Fruit fly (Drosophila melanogaster) whole organism, embryonic: Measurements from ENCODE around the gene TotM.
A peak's percentile ranks its signal among the peaks of the same experiment; 100 is the strongest.

Experiments used
- Asciz ChIP-seq: fragments of 200-800 bp; sonication (Bioruptor generic); optimal IDR thresholded peaks from 2 replicates; lab custom pipeline; 2017; ENCODE audit warnings: missing biosample characterization, mild to moderate bottlenecking, missing genetic modification characterization, missing genetic modification reagents
- CG10209 ChIP-seq: fragments of 200-800 bp; sonication (Bioruptor generic); optimal IDR thresholded peaks from 3 replicates; lab custom pipeline; 2017; ENCODE audit warnings: missing biosample characterization, mild to moderate bottlenecking, missing genetic modification characterization, missing genetic modification reagents
- CG10654 ChIP-seq: fragments of 200-800 bp; sonication (Bioruptor generic); optimal IDR thresholded peaks from 2 replicates; lab custom pipeline; 2016; ENCODE audit warnings: missing biosample characterization, missing genetic modification characterization
- CG11085 ChIP-seq: fragments of 200-800 bp; sonication (Bioruptor generic); IDR thresholded peaks from 2 replicates; pipeline ENCODE4 v1.3.6; 2022; ENCODE audit warnings: missing biosample characterization, missing genetic modification characterization
- CG12391 ChIP-seq: fragments of 200-800 bp; sonication (Bioruptor generic); optimal IDR thresholded peaks from 3 replicates; lab custom pipeline; 2018; ENCODE audit warnings: missing biosample characterization, mild to moderate bottlenecking, missing genetic modification characterization, moderate library complexity
- CG1647 ChIP-seq: fragments of 200-800 bp; sonication (Bioruptor generic); optimal IDR thresholded peaks from 3 replicates; lab custom pipeline; 2016; ENCODE audit warnings: missing biosample characterization, missing genetic modification characterization
- CG16863 ChIP-seq: fragments of 200-800 bp; sonication (Bioruptor generic); optimal IDR thresholded peaks from 3 replicates; lab custom pipeline; 2016; ENCODE audit warnings: missing biosample characterization, missing genetic modification characterization
- CG1832 ChIP-seq: fragments of 200-800 bp; sonication (Bioruptor generic); optimal IDR thresholded peaks from 2 replicates; lab custom pipeline; 2017; ENCODE audit warnings: missing biosample characterization, mild to moderate bottlenecking, missing genetic modification characterization, inconsistent platforms
- CG18599 ChIP-seq: fragments of 200-800 bp; sonication (Bioruptor generic); optimal IDR thresholded peaks from 3 replicates; lab custom pipeline; 2017; ENCODE audit warnings: missing biosample characterization, missing genetic modification characterization, mild to moderate bottlenecking, moderate library complexity, missing genetic modification reagents
- CG30020 ChIP-seq: fragments of 200-800 bp; optimal IDR thresholded peaks from 2 replicates; lab custom pipeline; 2019; ENCODE audit warnings: missing biosample characterization, mild to moderate bottlenecking, missing genetic modification characterization, moderate library complexity
- CG31388 ChIP-seq: fragments of 200-800 bp; sonication (Bioruptor generic); optimal IDR thresholded peaks from 2 replicates; lab custom pipeline; 2016; ENCODE audit warnings: missing biosample characterization, missing genetic modification characterization
- CG3407 ChIP-seq: fragments of 200-800 bp; sonication (Bioruptor generic); optimal IDR thresholded peaks from 2 replicates; lab custom pipeline; 2018; ENCODE audit warnings: missing biosample characterization, mild to moderate bottlenecking, missing genetic modification characterization
- CG4617 ChIP-seq: fragments of 200-800 bp; sonication (Bioruptor generic); optimal IDR thresholded peaks from 3 replicates; lab custom pipeline; 2016; ENCODE audit warnings: missing biosample characterization, missing genetic modification characterization, borderline replicate concordance
- CG5180 ChIP-seq: fragments of 200-800 bp; sonication (Bioruptor generic); optimal IDR thresholded peaks from 3 replicates; lab custom pipeline; 2017; ENCODE audit warnings: missing biosample characterization, missing genetic modification characterization, mild to moderate bottlenecking, moderate library complexity, missing genetic modification reagents
- CG9797 ChIP-seq: fragments of 200-800 bp; sonication (Bioruptor generic); optimal IDR thresholded peaks from 3 replicates; lab custom pipeline; 2018; ENCODE audit warnings: missing biosample characterization, mild to moderate bottlenecking, missing genetic modification characterization
- D ChIP-seq, 2 experiments: fragments of 200-800 bp in 1 of 2; fragments of >200 bp in 1 of 2; sonication (Bioruptor generic) in 1 of 2; optimal IDR thresholded peaks; 2 replicates in 1 of 2; 3 replicates in 1 of 2; lab custom pipeline; 2017; ENCODE audit warnings: mild to moderate bottlenecking in 1 of 2, missing biosample characterization in 1 of 2, missing genetic modification characterization in 1 of 2, missing genetic modification reagents in 1 of 2
- Dref ChIP-seq: fragments of 200-800 bp; sonication (Bioruptor generic); IDR thresholded peaks from 2 replicates; pipeline ENCODE4 v1.3.6; 2022; ENCODE audit warnings: missing biosample characterization, missing genetic modification characterization
- E2f2 ChIP-seq: fragments of 200-800 bp; sonication (Bioruptor generic); IDR thresholded peaks from 2 replicates; pipeline ENCODE4 v1.3.6; 2022; ENCODE audit warnings: missing biosample characterization, missing genetic modification characterization
- Lhr ChIP-seq: fragments of 200-800 bp; sonication (Bioruptor generic); optimal IDR thresholded peaks from 3 replicates; lab custom pipeline; 2017; ENCODE audit warnings: mild to moderate bottlenecking, missing biosample characterization, missing genetic modification reagents, missing genetic modification characterization
- Mad ChIP-seq: fragments of 200-800 bp; sonication (Bioruptor generic); optimal IDR thresholded peaks from 2 replicates; lab custom pipeline; 2016; ENCODE audit warnings: missing biosample characterization, missing genetic modification characterization
- Myb ChIP-seq: fragments of 200-800 bp; sonication (Bioruptor generic); optimal IDR thresholded peaks from 2 replicates; lab custom pipeline; 2016; ENCODE audit warnings: missing biosample characterization, missing genetic modification characterization
- Nf-YB ChIP-seq: fragments of 200-800 bp; sonication (Bioruptor generic); optimal IDR thresholded peaks from 3 replicates; lab custom pipeline; 2019; ENCODE audit warnings: missing biosample characterization, mild to moderate bottlenecking, missing genetic modification characterization, moderate library complexity
- Pdp1 ChIP-seq, 2 experiments: fragments of 200-800 bp; sonication (Bioruptor generic); optimal IDR thresholded peaks; 3 replicates each; lab custom pipeline; 2016; ENCODE audit warnings: missing biosample characterization in 2 of 2, missing genetic modification characterization in 2 of 2, mild to moderate bottlenecking in 1 of 2, moderate library complexity in 1 of 2
- Side ChIP-seq: fragments of 200-800 bp; sonication (Bioruptor generic); optimal IDR thresholded peaks from 2 replicates; lab custom pipeline; 2016; ENCODE audit warnings: missing biosample characterization, missing genetic modification characterization
- Trl ChIP-seq, 3 experiments: fragments of >200 bp in 2 of 3; fragments of 200-800 bp in 1 of 3; sonication (Bioruptor generic) in 1 of 3; optimal IDR thresholded peaks; 2 replicates in 1 of 3; 3 replicates in 2 of 3; lab custom pipeline; 2016 to 2017; ENCODE audit warnings: missing biosample characterization in 1 of 3, missing genetic modification characterization in 1 of 3
- bab2 ChIP-seq: fragments of 200-800 bp; sonication (Bioruptor generic); optimal IDR thresholded peaks from 2 replicates; lab custom pipeline; 2016; ENCODE audit warnings: missing biosample characterization, missing genetic modification characterization
- cas ChIP-seq: fragments of 200-800 bp; sonication (Bioruptor generic); IDR thresholded peaks from 2 replicates; pipeline ENCODE4 v1.3.6; 2022; ENCODE audit warnings: missing biosample characterization, missing genetic modification characterization
- da ChIP-seq: fragments of 200-800 bp; sonication (Bioruptor generic); optimal IDR thresholded peaks from 2 replicates; lab custom pipeline; 2016; ENCODE audit warnings: missing biosample characterization, missing genetic modification characterization
- dpn ChIP-seq, 2 experiments: fragments of 200-800 bp; sonication (Bioruptor generic); optimal IDR thresholded peaks; 3 replicates each; lab custom pipeline; 2016; ENCODE audit warnings: missing biosample characterization in 2 of 2, missing genetic modification characterization in 2 of 2
- emc ChIP-seq: fragments of 200-800 bp; sonication (Bioruptor generic); optimal IDR thresholded peaks from 2 replicates; lab custom pipeline; 2016; ENCODE audit warnings: missing biosample characterization, missing genetic modification characterization
- ems ChIP-seq: fragments of 200-800 bp; sonication (Bioruptor generic); optimal IDR thresholded peaks from 3 replicates; lab custom pipeline; 2016; ENCODE audit warnings: missing biosample characterization, missing genetic modification characterization
- gsb-n ChIP-seq: fragments of 200-800 bp; sonication (Bioruptor generic); optimal IDR thresholded peaks from 3 replicates; lab custom pipeline; 2018; ENCODE audit warnings: missing biosample characterization, mild to moderate bottlenecking, missing genetic modification characterization
- lbe ChIP-seq: fragments of 200-800 bp; sonication (Bioruptor generic); optimal IDR thresholded peaks from 2 replicates; lab custom pipeline; 2016; ENCODE audit warnings: missing biosample characterization, mild to moderate bottlenecking, missing genetic modification characterization
- lmd ChIP-seq: fragments of 200-800 bp; sonication (Bioruptor generic); IDR thresholded peaks from 2 replicates; pipeline ENCODE4 v1.3.6; 2022; ENCODE audit warnings: missing biosample characterization, missing genetic modification characterization
- luna ChIP-seq: fragments of 200-800 bp; sonication (Bioruptor generic); optimal IDR thresholded peaks from 2 replicates; lab custom pipeline; 2016; ENCODE audit warnings: missing biosample characterization, missing genetic modification characterization
- pan ChIP-seq, 4 experiments: fragments of >200 bp in 3 of 4; fragments of 200-800 bp in 1 of 4; sonication (Bioruptor generic) in 1 of 4; optimal IDR thresholded peaks in 3 of 4; IDR thresholded peaks in 1 of 4; 2 replicates each; pipeline versions ENCODE4 v1.3.6 to Lab custom; 2017 to 2022; ENCODE audit warnings: missing biosample characterization in 2 of 4, missing genetic modification characterization in 2 of 4, mixed read lengths in 1 of 4
- psq ChIP-seq: fragments of 200-800 bp; sonication (Bioruptor generic); optimal IDR thresholded peaks from 2 replicates; lab custom pipeline; 2017; ENCODE audit warnings: missing biosample characterization, missing genetic modification characterization
- row ChIP-seq: fragments of 200-800 bp; sonication (Bioruptor generic); IDR thresholded peaks from 3 replicates; pipeline ENCODE4 v1.3.6; 2022; ENCODE audit warnings: missing biosample characterization, missing genetic modification characterization
- salm ChIP-seq: fragments of 200-800 bp; sonication (Bioruptor generic); optimal IDR thresholded peaks from 2 replicates; lab custom pipeline; 2018; ENCODE audit warnings: missing biosample characterization, mild to moderate bottlenecking, missing genetic modification characterization
- seq ChIP-seq: fragments of 200-800 bp; sonication (Bioruptor generic); IDR thresholded peaks from 2 replicates; pipeline ENCODE4 v1.3.6; 2022; ENCODE audit warnings: missing biosample characterization, missing genetic modification characterization
- slp2 ChIP-seq: fragments of 200-800 bp; sonication (Bioruptor generic); optimal IDR thresholded peaks from 2 replicates; lab custom pipeline; 2016; ENCODE audit warnings: missing biosample characterization, missing genetic modification characterization
- so ChIP-seq: fragments of 200-800 bp; sonication (Bioruptor generic); IDR thresholded peaks from 3 replicates; pipeline ENCODE4 v1.3.6; 2022; ENCODE audit warnings: missing biosample characterization, missing genetic modification characterization
- sob ChIP-seq: fragments of 200-800 bp; sonication (Bioruptor generic); IDR thresholded peaks from 2 replicates; pipeline ENCODE4 v1.3.6; 2022; ENCODE audit warnings: missing biosample characterization, missing genetic modification characterization
- tx ChIP-seq: fragments of 200-800 bp; sonication (Bioruptor generic); optimal IDR thresholded peaks from 2 replicates; lab custom pipeline; 2016; ENCODE audit warnings: missing biosample characterization, missing genetic modification characterization
- unc-4 ChIP-seq: fragments of 200-800 bp; sonication (Bioruptor generic); IDR thresholded peaks from 2 replicates; pipeline ENCODE4 v1.3.6; 2022; ENCODE audit warnings: missing biosample characterization, missing genetic modification characterization; ENCODE audit not compliant: partially characterized antibody
- unpg ChIP-seq: fragments of 200-800 bp; sonication (Bioruptor generic); optimal IDR thresholded peaks from 3 replicates; lab custom pipeline; 2018; ENCODE audit warnings: missing biosample characterization, mild to moderate bottlenecking, missing genetic modification characterization, moderate library complexity
- vfl ChIP-seq: fragments of 200-800 bp; sonication (Bioruptor generic); optimal IDR thresholded peaks from 2 replicates; lab custom pipeline; 2016; ENCODE audit warnings: missing biosample characterization, missing genetic modification characterization
- zfh2 ChIP-seq: fragments of 200-800 bp; sonication (Bioruptor generic); optimal IDR thresholded peaks from 2 replicates; lab custom pipeline; 2016; ENCODE audit warnings: missing biosample characterization, missing genetic modification characterization

TotM gene

DNA sequence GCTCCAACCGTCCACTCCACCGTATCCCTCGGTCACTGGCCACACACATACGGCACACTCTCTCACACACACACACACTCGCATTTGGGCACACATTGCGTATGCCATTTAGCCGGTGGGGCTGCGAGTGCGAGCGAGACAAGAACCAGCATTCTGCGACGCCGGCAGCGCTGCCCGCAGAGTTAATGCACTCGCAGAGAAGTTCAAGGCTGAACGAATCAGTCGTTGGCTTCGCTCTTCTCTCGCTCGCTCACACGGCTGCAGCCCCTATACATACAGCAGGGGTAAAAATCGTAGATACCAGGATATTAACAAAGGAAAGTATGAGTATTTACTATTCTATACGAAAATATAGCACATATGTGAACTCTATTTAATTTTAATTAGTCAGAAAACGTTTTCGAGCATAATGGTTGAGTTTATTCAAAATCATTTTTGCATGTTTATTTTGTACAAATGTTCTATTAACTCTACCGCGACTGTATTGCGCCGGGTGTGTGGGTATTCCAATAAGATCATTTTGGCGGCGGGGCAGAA, 36.6 kb upstream of the TotM start (continued):
- peak; percentile 91 for TF ChIP-seq row (GFP tag; lab: Robert Waterston, UW)
- TF ChIP-seq bab2 (GFP tag; lab: Kevin White, UChicago): peak; percentile 55
- no peak for TF ChIP-seq Dref (GFP tag; lab: Robert Waterston, UW)
- TF ChIP-seq lbe (GFP tag; lab: Kevin White, UChicago): peak; percentile 98
- TF ChIP-seq ems (GFP tag; lab: Kevin White, UChicago): peak; percentile 46
- TF ChIP-seq cas (GFP tag; lab: Robert Waterston, UW): no peak
- TF ChIP-seq Myb (GFP tag; lab: Kevin White, UChicago): peak; percentile 35
- peak; percentile 24 to 45 for TF ChIP-seq Pdp1 (GFP tag; optimal IDR thresholded peaks at IDR 0.05; lab: Kevin White, UChicago)
- TF ChIP-seq CG5180: peak; percentile 86
- TF ChIP-seq CG12391: peak; percentile 86
- peak; percentile 85 for TF ChIP-seq unpg
- TF ChIP-seq Mad (GFP tag; lab: Kevin White, UChicago): peak; percentile 16
- TF ChIP-seq psq (GFP tag; lab: Kevin White, UChicago): no peak
- TF ChIP-seq slp2 (GFP tag; lab: Kevin White, UChicago): peak; percentile 6
- TF ChIP-seq CG31388 (GFP tag; lab: Kevin White, UChicago): no peak
- TF ChIP-seq CG9797 (GFP tag; lab: Kevin White, UChicago): no peak
- peak; percentile 79 for TF ChIP-seq CG3407 (GFP tag; lab: Kevin White, UChicago)
- peak; percentile 62 for TF ChIP-seq Side (GFP tag; lab: Kevin White, UChicago)
- peak; percentile 90 for TF ChIP-seq gsb-n
- peak; percentile 51 to 52 for TF ChIP-seq dpn (GFP tag; optimal IDR thresholded peaks at IDR 0.05; lab: Kevin White, UChicago)
- TF ChIP-seq CG16863 (GFP tag; lab: Kevin White, UChicago): peak; percentile 72
- peak; percentile 52; the same call in 1 of the 2 replicates for TF ChIP-seq E2f2 (GFP tag; lab: Robert Waterston, UW)
- peak; percentile 34; the same call in 1 of the 2 replicates for TF ChIP-seq sob (GFP tag; lab: Robert Waterston, UW)
- TF ChIP-seq Lhr: peak; percentile 50
- TF ChIP-seq CG10209 (GFP tag; lab: Kevin White, UChicago): peak; percentile 64
- TF ChIP-seq CG18599 (GFP tag; lab: Kevin White, UChicago): peak; percentile 73
- TF ChIP-seq vfl: no peak
- TF ChIP-seq tx (GFP tag; lab: Kevin White, UChicago): peak; percentile 27
- no peak for TF ChIP-seq emc (GFP tag; lab: Kevin White, UChicago)
- TF ChIP-seq pan (optimal IDR thresholded peaks at IDR 0.05; lab: Kevin White, UChicago): no peak
- TF ChIP-seq pan (GFP tag; optimal IDR thresholded peaks at IDR 0.05 in 1 of 2, IDR thresholded peaks at IDR 0.05 in 1 of 2): peak in 1 of 2 experiments; percentile 72
- no peak for TF ChIP-seq da
- no peak for TF ChIP-seq CG1647 (GFP tag; lab: Kevin White, UChicago)
- TF ChIP-seq CG4617 (GFP tag; lab: Kevin White, UChicago): no peak
- TF ChIP-seq CG11085 (GFP tag; lab: Robert Waterston, UW): no peak
- TF ChIP-seq luna (GFP tag; lab: Kevin White, UChicago): no peak
- no peak for TF ChIP-seq zfh2 (GFP tag; lab: Kevin White, UChicago)
- TF ChIP-seq unc-4 (GFP tag; lab: Robert Waterston, UW): no peak
- TF ChIP-seq CG10654: peak; percentile 45
- TF ChIP-seq Nf-YB: peak; percentile 78
- peak; percentile 79 for TF ChIP-seq CG1832 (GFP tag; lab: Kevin White, UChicago)
- TF ChIP-seq salm (tag; lab: Kevin White, UChicago): peak; percentile 35
- peak; percentile 80 for TF ChIP-seq Asciz (GFP tag; lab: Kevin White, UChicago)
- TF ChIP-seq Trl (optimal IDR thresholded peaks at IDR 0.05; lab: Kevin White, UChicago): peak in 1 of 2 experiments; percentile 32
- peak; percentile 52 for TF ChIP-seq Trl (GFP tag; optimal IDR thresholded peaks at IDR 0.05; lab: Kevin White, UChicago)
- TF ChIP-seq CG30020 (tag; lab: Kevin White, UChicago): peak; percentile 33
- no peak for TF ChIP-seq D (optimal IDR thresholded peaks at IDR 0.05; lab: Kevin White, UChicago)
- TF ChIP-seq D (GFP tag; optimal IDR thresholded peaks at IDR 0.05; lab: Kevin White, UChicago): peak; percentile 86
- peak; percentile 46; the same call in 1 of the 3 replicates for TF ChIP-seq so
- peak; percentile 61 for TF ChIP-seq lmd (GFP tag; lab: Robert Waterston, UW)
- TF ChIP-seq seq (GFP tag; lab: Robert Waterston, UW): no peak; the same call in 1 of the 2 replicates
